Fruit fly (Drosophila melanogaster) S2 (cell line): ENCODE measurements around the gene Ost48.

ENCODE experiments used
- CG8478 ChIP-seq: fragments of >200 bp; optimal IDR thresholded peaks from 2 replicates; lab custom pipeline; 2018
- CTCF ChIP-seq, 2 experiments: fragments of >200 bp; optimal IDR thresholded peaks; 2 replicates each; lab custom pipeline; 2018

dm6 chrX:9155134-9155533 is 3.2 kb downstream of the Ost48 start:
- no peak for TF ChIP-seq CTCF (optimal IDR thresholded peaks at IDR 0.05; lab: Kevin White, UChicago)
- TF ChIP-seq CG8478 (lab: Kevin White, UChicago) = no peak
